Fruit fly (Drosophila melanogaster) whole organism: ENCODE measurements around the gene pps.

Experiments used
- Dll ChIP-seq: fragments of >200 bp; optimal IDR thresholded peaks from 2 replicates; lab custom pipeline; 2017
- pan ChIP-seq: fragments of >200 bp; optimal IDR thresholded peaks from 2 replicates; lab custom pipeline; 2017
- usp ChIP-seq: fragments of >200 bp; optimal IDR thresholded peaks from 2 replicates; lab custom pipeline; 2017; ENCODE audit warnings: missing biosample characterization, missing genetic modification characterization, mixed read lengths

DNA sequence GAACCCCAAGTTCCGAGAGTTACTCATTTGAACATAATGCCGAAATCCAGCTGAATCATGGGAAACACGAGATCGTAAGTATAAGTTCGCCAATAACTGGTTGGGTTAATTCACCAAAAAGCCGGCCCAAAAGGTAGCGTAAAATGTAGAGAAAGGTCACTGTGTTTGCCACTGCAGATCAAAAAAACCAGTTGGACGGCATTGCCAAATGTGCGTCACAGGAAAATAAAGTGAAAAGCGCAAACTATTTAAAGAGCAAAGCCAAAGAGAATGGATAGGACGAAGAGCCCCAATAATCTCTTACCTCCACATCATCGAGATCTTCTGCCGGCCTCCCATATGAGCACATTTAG, 43.0 kb upstream of the pps start:
- TF ChIP-seq pan (lab: Kevin White, UChicago) (no peak), usp (no peak), Dll (no peak)
